Worm (Caenorhabditis elegans): ENCODE measurements around the gene C25F9.13.

ce11 chrV:19428936-19429335, 30.2 kb upstream of the C25F9.13 start:
- TF ChIP-seq ref-1 (GFP tag; conservative IDR thresholded peaks at IDR 0.05) (no peak), ztf-29 (GFP tag; IDR thresholded peaks at IDR 0.05) (no peak), tab-1 (GFP tag; IDR thresholded peaks at IDR 0.05) (no peak)
